Worm (Caenorhabditis elegans) whole organism, midembryonic: ENCODE results near the gene ZK596.3.

ENCODE experiments used
- ztf-23 ChIP-seq: fragments of 200-800 bp; sonication (Bioruptor generic); IDR thresholded peaks from 2 replicates; pipeline ENCODE4 v1.3.6; 2022; ENCODE audit warnings: missing genetic modification reagents, missing genetic modification characterization, missing compliant biosample characterization
- ztf-29 ChIP-seq: fragments of 200-800 bp; sonication (Bioruptor generic); IDR thresholded peaks from 2 replicates; pipeline ENCODE4 v1.3.6; 2022; ENCODE audit warnings: missing genetic modification reagents, missing genetic modification characterization, missing compliant biosample characterization

DNA sequence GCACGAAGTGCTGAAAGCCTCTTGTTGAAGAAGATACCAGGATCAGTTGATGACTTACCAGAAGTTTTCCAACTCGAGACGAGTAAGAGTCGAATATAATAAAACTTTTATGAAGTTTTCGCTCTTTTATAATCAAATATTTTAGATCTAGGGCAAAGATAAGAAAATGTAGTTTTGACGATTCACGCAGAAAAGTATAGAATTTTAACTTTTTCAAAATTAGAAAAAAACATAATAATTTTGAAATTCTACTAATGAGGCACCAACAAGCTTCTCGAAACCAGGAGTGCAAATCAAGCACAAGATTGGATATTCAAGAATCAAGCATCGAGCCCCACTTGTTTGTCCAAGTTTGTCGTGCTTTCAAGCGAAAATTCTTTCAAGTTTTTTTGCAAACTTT, 44.6 kb upstream of the ZK596.3 start, which contains the start of gene Y69E1A.1:
- no peak for TF ChIP-seq ztf-29
- no peak for TF ChIP-seq ztf-23 (GFP tag; lab: Robert Waterston, UW)
